Worm (Caenorhabditis elegans): Measurements from ENCODE around the gene T02G5.15.

ce11 chrII:7111012-7111656 lies 27.0 kb downstream of the T02G5.15 start:
- TF ChIP-seq atf-7 (tag; optimal IDR thresholded peaks at IDR 0.05) (no peak), pha-4 (tag; optimal IDR thresholded peaks at IDR 0.05) (no peak), rpc-1 (optimal IDR thresholded peaks at IDR 0.05) (no peak), rpc-1 (tag; optimal IDR thresholded peaks at IDR 0.05) (no peak), nhr-80 (tag; optimal IDR thresholded peaks at IDR 0.05) (no peak), dpl-1 (GFP tag; optimal IDR thresholded peaks at IDR 0.05) (no peak), lir-1 (GFP tag; conservative IDR thresholded peaks at IDR 0.05) (no peak), chd-7 (tag; optimal IDR thresholded peaks at IDR 0.05) (no peak), ceh-27 (GFP tag; optimal IDR thresholded peaks at IDR 0.05) (no peak), T26A5.8 (tag; optimal IDR thresholded peaks at IDR 0.05) (no peak), hlh-26 (GFP tag; conservative IDR thresholded peaks at IDR 0.05) (no peak), Y79H2A.3 (GFP tag; conservative IDR thresholded peaks at IDR 0.05) (no peak)
